Fruit fly (Drosophila melanogaster) whole organism, prepupa: ENCODE measurements around the gene Hf.

Experiments used
- Blimp-1 ChIP-seq: fragments of 200-800 bp; sonication (Bioruptor generic); optimal IDR thresholded peaks from 3 replicates; lab custom pipeline; 2017; ENCODE audit warnings: missing biosample characterization, missing genetic modification characterization, mild to moderate bottlenecking, moderate library complexity, missing genetic modification reagents
- CG10631 ChIP-seq: fragments of 200-800 bp; sonication (Bioruptor generic); optimal IDR thresholded peaks from 2 replicates; lab custom pipeline; 2016; ENCODE audit warnings: missing biosample characterization, missing genetic modification characterization
- CG10669 ChIP-seq: fragments of 200-800 bp; sonication (Bioruptor generic); optimal IDR thresholded peaks from 3 replicates; lab custom pipeline; 2018; ENCODE audit warnings: missing biosample characterization, mild to moderate bottlenecking, missing genetic modification characterization, moderate library complexity
- CG11294 ChIP-seq: fragments of 200-800 bp; sonication (Bioruptor generic); IDR thresholded peaks from 2 replicates; pipeline ENCODE4 v1.3.6; 2022; ENCODE audit warnings: missing biosample characterization, missing genetic modification characterization
- CG11762 ChIP-seq: fragments of 200-800 bp; sonication (Bioruptor generic); optimal IDR thresholded peaks from 3 replicates; lab custom pipeline; 2016; ENCODE audit warnings: missing biosample characterization, missing genetic modification characterization; ENCODE audit not compliant: insufficient read depth
- CG11902 ChIP-seq: fragments of 200-800 bp; sonication (Bioruptor generic); optimal IDR thresholded peaks from 3 replicates; lab custom pipeline; 2016; ENCODE audit warnings: missing biosample characterization, missing genetic modification characterization
- CG1621 ChIP-seq: fragments of 200-800 bp; sonication (Bioruptor generic); optimal IDR thresholded peaks from 3 replicates; lab custom pipeline; 2018; ENCODE audit warnings: missing biosample characterization, mild to moderate bottlenecking, missing genetic modification characterization
- CG16779 ChIP-seq: fragments of 200-800 bp; sonication (Bioruptor generic); optimal IDR thresholded peaks from 3 replicates; lab custom pipeline; 2017; ENCODE audit warnings: missing biosample characterization, mild to moderate bottlenecking, missing genetic modification characterization
- CG3032 ChIP-seq: fragments of 200-800 bp; optimal IDR thresholded peaks from 2 replicates; lab custom pipeline; 2019; ENCODE audit warnings: missing biosample characterization, mild to moderate bottlenecking, missing genetic modification characterization, moderate library complexity
- CG34406 ChIP-seq: fragments of 200-800 bp; sonication (Bioruptor generic); optimal IDR thresholded peaks from 3 replicates; lab custom pipeline; 2016; ENCODE audit warnings: missing biosample characterization, missing genetic modification characterization
- CG4318 ChIP-seq: fragments of 200-800 bp; sonication (Bioruptor generic); optimal IDR thresholded peaks from 3 replicates; lab custom pipeline; 2017; ENCODE audit warnings: missing biosample characterization, mild to moderate bottlenecking, missing genetic modification characterization
- CG6276 ChIP-seq: fragments of 200-800 bp; sonication (Bioruptor generic); optimal IDR thresholded peaks from 2 replicates; lab custom pipeline; 2017; ENCODE audit warnings: missing biosample characterization, mild to moderate bottlenecking, missing genetic modification characterization
- CG6792 ChIP-seq: fragments of 200-800 bp; sonication (Bioruptor generic); optimal IDR thresholded peaks from 3 replicates; lab custom pipeline; 2016; ENCODE audit warnings: missing biosample characterization, missing genetic modification characterization
- CG6854 ChIP-seq: fragments of 200-800 bp; sonication (Bioruptor generic); optimal IDR thresholded peaks from 2 replicates; lab custom pipeline; 2017; ENCODE audit warnings: missing biosample characterization, mild to moderate bottlenecking, missing genetic modification characterization
- CG7368 ChIP-seq: fragments of 200-800 bp; sonication (Bioruptor generic); optimal IDR thresholded peaks from 3 replicates; lab custom pipeline; 2016; ENCODE audit warnings: missing biosample characterization, missing genetic modification characterization
- CG8319 ChIP-seq: fragments of 200-800 bp; sonication (Bioruptor generic); optimal IDR thresholded peaks from 3 replicates; lab custom pipeline; 2016; ENCODE audit warnings: missing biosample characterization, missing genetic modification characterization
- CG8632 ChIP-seq: fragments of 200-800 bp; sonication (Bioruptor generic); optimal IDR thresholded peaks from 3 replicates; lab custom pipeline; 2016; ENCODE audit warnings: missing biosample characterization, missing genetic modification characterization
- CG9139 ChIP-seq: fragments of 200-800 bp; sonication (Bioruptor generic); optimal IDR thresholded peaks from 3 replicates; lab custom pipeline; 2017; ENCODE audit warnings: missing biosample characterization, mild to moderate bottlenecking, missing genetic modification characterization
- Eip93F ChIP-seq: fragments of 200-800 bp; sonication (Bioruptor generic); optimal IDR thresholded peaks from 2 replicates; lab custom pipeline; 2016; ENCODE audit warnings: missing biosample characterization, mild to moderate bottlenecking, missing genetic modification characterization
- Gug ChIP-seq: fragments of 200-800 bp; sonication (Bioruptor generic); IDR thresholded peaks from 2 replicates; pipeline ENCODE4 v1.3.6; 2022; ENCODE audit warnings: missing biosample characterization, missing genetic modification characterization
- Hr38 ChIP-seq: sonication (Bioruptor generic); optimal IDR thresholded peaks from 2 replicates; lab custom pipeline; 2016; ENCODE audit warnings: missing biosample characterization, missing genetic modification characterization
- Hr4 ChIP-seq: fragments of 200-800 bp; sonication (Bioruptor generic); optimal IDR thresholded peaks from 3 replicates; lab custom pipeline; 2016; ENCODE audit warnings: missing biosample characterization, missing genetic modification characterization
- Met ChIP-seq: fragments of 200-800 bp; sonication (Bioruptor generic); optimal IDR thresholded peaks from 3 replicates; lab custom pipeline; 2016; ENCODE audit warnings: missing biosample characterization, missing genetic modification characterization
- Smox ChIP-seq: fragments of 200-800 bp; sonication (Bioruptor generic); optimal IDR thresholded peaks from 3 replicates; lab custom pipeline; 2016; ENCODE audit warnings: missing biosample characterization, missing genetic modification characterization
- Sox102F ChIP-seq: fragments of 200-800 bp; sonication (Bioruptor generic); optimal IDR thresholded peaks from 2 replicates; lab custom pipeline; 2016; ENCODE audit warnings: missing biosample characterization, mild to moderate bottlenecking, missing genetic modification characterization
- Sox14 ChIP-seq: fragments of 200-800 bp; sonication (Bioruptor generic); optimal IDR thresholded peaks from 3 replicates; lab custom pipeline; 2016; ENCODE audit warnings: missing biosample characterization, missing genetic modification characterization
- Sox15 ChIP-seq: fragments of 200-800 bp; sonication (Bioruptor generic); optimal IDR thresholded peaks from 3 replicates; lab custom pipeline; 2016; ENCODE audit warnings: missing biosample characterization, missing genetic modification characterization
- acj6 ChIP-seq: fragments of 200-800 bp; sonication (Bioruptor generic); optimal IDR thresholded peaks from 3 replicates; lab custom pipeline; 2016; ENCODE audit warnings: missing biosample characterization, missing genetic modification characterization
- cyc ChIP-seq: fragments of 200-800 bp; sonication (Bioruptor generic); optimal IDR thresholded peaks from 3 replicates; lab custom pipeline; 2016; ENCODE audit warnings: missing biosample characterization, missing genetic modification characterization
- dsx ChIP-seq: fragments of 200-800 bp; optimal IDR thresholded peaks from 3 replicates; lab custom pipeline; 2019; ENCODE audit warnings: missing biosample characterization, mild to moderate bottlenecking, missing genetic modification characterization, moderate library complexity; ENCODE audit not compliant: poor library complexity, severe bottlenecking
- eg ChIP-seq: fragments of 200-800 bp; sonication (Bioruptor generic); IDR thresholded peaks from 3 replicates; pipeline ENCODE4 v1.3.6; 2022; ENCODE audit warnings: missing biosample characterization, missing genetic modification characterization
- esn ChIP-seq: fragments of 200-800 bp; sonication (Bioruptor generic); optimal IDR thresholded peaks from 2 replicates; lab custom pipeline; 2016; ENCODE audit warnings: missing biosample characterization, mild to moderate bottlenecking, missing genetic modification characterization, moderate library complexity
- fd59A ChIP-seq: fragments of 200-800 bp; sonication (Bioruptor generic); optimal IDR thresholded peaks from 2 replicates; lab custom pipeline; 2017; ENCODE audit warnings: missing biosample characterization, mild to moderate bottlenecking, missing genetic modification characterization, missing genetic modification reagents
- fd85E ChIP-seq: fragments of 200-800 bp; sonication (Bioruptor generic); optimal IDR thresholded peaks from 3 replicates; lab custom pipeline; 2016; ENCODE audit warnings: missing biosample characterization, missing genetic modification characterization
- fkh ChIP-seq: fragments of 200-800 bp; sonication (Bioruptor generic); optimal IDR thresholded peaks from 3 replicates; lab custom pipeline; 2017; ENCODE audit warnings: missing biosample characterization, mild to moderate bottlenecking, missing genetic modification characterization, moderate library complexity
- net ChIP-seq: fragments of 200-800 bp; sonication (Bioruptor generic); optimal IDR thresholded peaks from 3 replicates; lab custom pipeline; 2016; ENCODE audit warnings: missing biosample characterization, missing genetic modification characterization
- pdm3 ChIP-seq: fragments of 200-800 bp; sonication (Bioruptor generic); optimal IDR thresholded peaks from 3 replicates; lab custom pipeline; 2016; ENCODE audit warnings: missing biosample characterization, missing genetic modification characterization
- salr ChIP-seq, 2 experiments: fragments of 200-800 bp; sonication (Bioruptor generic); optimal IDR thresholded peaks; 3 replicates each; lab custom pipeline; 2016 to 2018; ENCODE audit warnings: missing biosample characterization in 2 of 2, missing genetic modification characterization in 2 of 2, mild to moderate bottlenecking in 1 of 2
- ss ChIP-seq, 2 experiments: fragments of 200-800 bp; sonication (Bioruptor generic); optimal IDR thresholded peaks; 2 replicates in 1 of 2; 3 replicates in 1 of 2; lab custom pipeline; 2017 to 2018; ENCODE audit warnings: mild to moderate bottlenecking in 2 of 2, missing biosample characterization in 2 of 2, missing genetic modification characterization in 2 of 2, moderate library complexity in 1 of 2
- svp ChIP-seq: fragments of 200-800 bp; sonication (Bioruptor generic); peaks from one replicate; lab custom pipeline; 2016; ENCODE audit warnings: missing biosample characterization, missing genetic modification characterization

The Hf gene

dm6 chr2L:20017055-20017454 is 49.6 kb upstream of the Hf start, which contains the start of gene CG43861 (continued):
- TF ChIP-seq cyc (GFP tag; lab: Kevin White, UChicago) (no peak), CG11902 (GFP tag; lab: Kevin White, UChicago) (no peak), Sox102F (GFP tag; lab: Kevin White, UChicago) (peak; percentile 30), Met (peak; percentile 17), Eip93F (GFP tag; lab: Kevin White, UChicago) (no peak), Hr4 (GFP tag; lab: Kevin White, UChicago) (no peak), ss (GFP tag; optimal IDR thresholded peaks at IDR 0.05; lab: Kevin White, UChicago) (no peak), CG7368 (GFP tag; lab: Kevin White, UChicago) (no peak), CG10669 (GFP tag; lab: Kevin White, UChicago) (no peak)

- no peak for TF ChIP-seq Blimp-1 (GFP tag; lab: Kevin White, UChicago)
- TF ChIP-seq fkh (GFP tag; lab: Kevin White, UChicago) = peak; percentile 53
These were observed 49.0 kb upstream of the Hf start for dm6 chr2L:20016448-20016847.

DNA sequence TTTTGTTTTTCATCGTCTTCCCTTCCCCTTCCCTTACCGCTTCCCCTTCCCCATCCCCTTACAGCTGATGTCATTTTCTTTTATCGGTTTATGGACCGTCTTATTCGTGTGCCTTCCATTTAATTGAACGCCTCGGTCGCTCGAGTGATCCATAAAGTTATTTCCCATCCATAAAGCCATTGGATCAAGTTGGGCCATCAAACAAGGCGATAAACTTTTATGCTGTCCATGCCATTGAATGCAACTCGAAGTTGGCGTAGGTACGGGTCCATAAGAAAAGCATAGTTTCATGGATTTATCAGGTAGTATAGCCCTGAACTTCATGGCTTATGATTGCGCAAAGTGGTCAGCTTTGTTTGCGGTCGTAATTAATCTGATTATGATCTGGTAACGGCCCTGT is 37.6 kb upstream of the Hf start:
- TF ChIP-seq fd59A (GFP tag; lab: Kevin White, UChicago) (no peak), acj6 (no peak), esn (no peak), cyc (GFP tag; lab: Kevin White, UChicago) (no peak), Blimp-1 (GFP tag; lab: Kevin White, UChicago) (no peak), CG3032 (tag; lab: Kevin White, UChicago) (no peak), CG10669 (GFP tag; lab: Kevin White, UChicago) (no peak), Smox (GFP tag; lab: Kevin White, UChicago) (no peak), Sox15 (GFP tag; lab: Kevin White, UChicago) (no peak), CG11762 (no peak), net (GFP tag; lab: Kevin White, UChicago) (no peak), Sox14 (GFP tag; lab: Kevin White, UChicago) (no peak), CG11902 (GFP tag; lab: Kevin White, UChicago) (no peak), CG6792 (GFP tag; lab: Kevin White, UChicago) (no peak), fd85E (GFP tag; lab: Kevin White, UChicago) (no peak)

- TF ChIP-seq CG34406 (GFP tag; lab: Kevin White, UChicago) (no peak), CG9139 (GFP tag; lab: Kevin White, UChicago) (no peak), Gug (no peak), eg (no peak), fkh (GFP tag; lab: Kevin White, UChicago) (peak; percentile 7), Sox14 (GFP tag; lab: Kevin White, UChicago) (no peak), CG8632 (no peak), CG6276 (GFP tag; lab: Kevin White, UChicago) (no peak)
These were observed 36.9 kb upstream of the Hf start for dm6 chr2L:20004341-20004740.

dm6 chr2L:20002086-20002485 is 34.6 kb upstream of the Hf start:
- TF ChIP-seq Sox102F (GFP tag; lab: Kevin White, UChicago) (peak; percentile 37), CG16779 (tag; lab: Kevin White, UChicago) (no peak), CG10631 (peak; percentile 52), CG11294 (GFP tag; lab: Robert Waterston, UW) (no peak), dsx (peak; percentile 27), CG1621 (tag; lab: Kevin White, UChicago) (peak; percentile 20), pdm3 (peak; percentile 55), fd85E (GFP tag; lab: Kevin White, UChicago) (no peak), CG11902 (GFP tag; lab: Kevin White, UChicago) (no peak), CG7368 (GFP tag; lab: Kevin White, UChicago) (peak; percentile 26), Hr4 (GFP tag; lab: Kevin White, UChicago) (peak; percentile 68), salr (GFP tag; optimal IDR thresholded peaks at IDR 0.05; lab: Kevin White, UChicago) (peak in 1 of 2 experiments; percentile 64), CG6854 (GFP tag; lab: Kevin White, UChicago) (no peak), CG8319 (GFP tag; lab: Kevin White, UChicago) (peak; percentile 23), svp (peak; percentile 66), net (GFP tag; lab: Kevin White, UChicago) (peak; percentile 51), Hr38 (no peak), Gug (peak; percentile 24; the same call in 1 of the 2 replicates), Sox15 (GFP tag; lab: Kevin White, UChicago) (peak; percentile 16), Met (peak; percentile 49), CG10669 (GFP tag; lab: Kevin White, UChicago) (peak; percentile 45), ss (GFP tag; optimal IDR thresholded peaks at IDR 0.05; lab: Kevin White, UChicago) (peak in 1 of 2 experiments; percentile 50), CG4318 (GFP tag; lab: Kevin White, UChicago) (peak; percentile 15), CG11762 (peak; percentile 19), CG3032 (tag; lab: Kevin White, UChicago) (peak; percentile 53), esn (peak; percentile 58), CG8632 (peak; percentile 46)
